Worm (Caenorhabditis elegans) whole organism, young adult: ENCODE measurements around the gene C26B9.5.

Experiments used
- ZK185.1 ChIP-seq: sonication (generic microtip); optimal IDR thresholded peaks from 2 replicates; lab custom pipeline; 2016; ENCODE audit warnings: mild to moderate bottlenecking, missing genetic modification characterization, missing compliant biosample characterization; ENCODE audit not compliant: poor library complexity, severe bottlenecking
- ekl-4 ChIP-seq: fragments of 200-800 bp; sonication (Bioruptor generic); IDR thresholded peaks from 2 replicates; pipeline ENCODE4 v1.3.6; 2022; ENCODE audit warnings: missing genetic modification reagents, missing genetic modification characterization, missing compliant biosample characterization
- mcd-1 ChIP-seq: fragments of 200-800 bp; sonication (Bioruptor generic); IDR thresholded peaks from 2 replicates; pipeline ENCODE4 v1.3.6; 2022; ENCODE audit warnings: missing genetic modification reagents, missing genetic modification characterization, missing compliant biosample characterization
- mes-4 ChIP-seq: sonication (generic microtip); optimal IDR thresholded peaks from 2 replicates; lab custom pipeline; 2016; ENCODE audit warnings: missing genotype, missing genetic modification characterization, missing compliant biosample characterization

DNA sequence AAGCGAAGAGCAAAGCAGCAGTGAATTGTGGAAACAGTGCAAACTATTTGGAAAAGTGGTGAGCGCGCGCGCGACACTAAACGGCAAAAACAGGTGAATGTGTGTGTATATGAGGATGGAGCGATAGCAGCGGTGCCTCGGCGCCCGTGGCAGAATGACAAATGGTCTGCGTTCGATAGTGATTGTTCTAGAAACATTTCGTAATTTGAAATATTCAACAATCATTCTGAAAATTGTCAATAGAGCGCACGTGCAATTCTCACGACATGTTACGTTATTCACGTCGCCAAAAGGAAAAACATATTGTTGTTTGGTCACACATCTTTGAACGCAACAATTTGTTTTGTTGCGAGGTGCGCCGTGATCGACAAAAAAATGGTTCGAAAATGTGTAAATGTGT, 26.0 kb downstream of the C26B9.5 start:
- TF ChIP-seq mcd-1, result no peak
- TF ChIP-seq ZK185.1 (tag; lab: Kevin White, UChicago), result no peak
- no peak for TF ChIP-seq mes-4 (tag; lab: Kevin White, UChicago)
- TF ChIP-seq ekl-4, result no peak; the same call in 1 of the 2 replicates
